Fruit fly (Drosophila melanogaster) whole organism, adult: ENCODE measurements around the gene CG1647.

ENCODE experiments used
- CG11617 ChIP-seq: fragments of 200-800 bp; sonication (Bioruptor generic); optimal IDR thresholded peaks from 2 replicates; lab custom pipeline; 2017; ENCODE audit warnings: mild to moderate bottlenecking, missing biosample characterization, missing genetic modification reagents, missing genetic modification characterization
- CG12768 ChIP-seq: fragments of 200-800 bp; sonication (Bioruptor generic); optimal IDR thresholded peaks from 2 replicates; lab custom pipeline; 2017; ENCODE audit warnings: missing biosample characterization, missing genetic modification characterization, mild to moderate bottlenecking, moderate library complexity, missing genetic modification reagents
- CG14711 ChIP-seq: fragments of 200-800 bp; sonication (Bioruptor generic); optimal IDR thresholded peaks from 2 replicates; lab custom pipeline; 2018; ENCODE audit warnings: missing biosample characterization, mild to moderate bottlenecking, missing genetic modification characterization, moderate library complexity
- CG1620 ChIP-seq: fragments of 200-800 bp; sonication (Bioruptor generic); optimal IDR thresholded peaks from 2 replicates; lab custom pipeline; 2016; ENCODE audit warnings: missing biosample characterization, missing genetic modification characterization
- CG33017 ChIP-seq: fragments of 200-800 bp; sonication (Bioruptor generic); optimal IDR thresholded peaks from 2 replicates; lab custom pipeline; 2018; ENCODE audit warnings: missing biosample characterization, mild to moderate bottlenecking, missing genetic modification characterization, moderate library complexity
- CG5204 ChIP-seq: fragments of 200-800 bp; sonication (Bioruptor generic); optimal IDR thresholded peaks from 2 replicates; lab custom pipeline; 2016; ENCODE audit warnings: missing biosample characterization, missing genetic modification characterization
- CG7045 ChIP-seq: fragments of 200-800 bp; sonication (Bioruptor generic); optimal IDR thresholded peaks from 2 replicates; lab custom pipeline; 2017; ENCODE audit warnings: missing biosample characterization, mild to moderate bottlenecking, missing genetic modification characterization
- CG7101 ChIP-seq: fragments of 200-800 bp; sonication (Bioruptor generic); optimal IDR thresholded peaks from 2 replicates; lab custom pipeline; 2018; ENCODE audit warnings: missing biosample characterization, mild to moderate bottlenecking, missing genetic modification characterization, moderate library complexity
- Clk ChIP-seq: fragments of 200-800 bp; sonication (Bioruptor generic); optimal IDR thresholded peaks from 2 replicates; lab custom pipeline; 2017; ENCODE audit warnings: missing biosample characterization, missing genetic modification characterization
- Crg-1 ChIP-seq: fragments of 200-800 bp; sonication (Bioruptor generic); optimal IDR thresholded peaks from 2 replicates; lab custom pipeline; 2016; ENCODE audit warnings: missing biosample characterization, missing genetic modification characterization
- Hr96 ChIP-seq: fragments of 200-800 bp; sonication (Bioruptor generic); optimal IDR thresholded peaks from 2 replicates; lab custom pipeline; 2016; ENCODE audit warnings: missing biosample characterization, missing genetic modification characterization
- Mnt ChIP-seq: fragments of 200-800 bp; sonication (Bioruptor generic); optimal IDR thresholded peaks from 2 replicates; lab custom pipeline; 2016; ENCODE audit warnings: missing biosample characterization, mild to moderate bottlenecking, missing genetic modification characterization
- bab1 ChIP-seq: fragments of 200-800 bp; sonication (Bioruptor generic); optimal IDR thresholded peaks from 3 replicates; lab custom pipeline; 2019; ENCODE audit warnings: missing biosample characterization, mild to moderate bottlenecking, missing genetic modification characterization, moderate library complexity
- cic ChIP-seq: fragments of 200-800 bp; sonication (Bioruptor generic); optimal IDR thresholded peaks from 2 replicates; lab custom pipeline; 2017; ENCODE audit warnings: missing biosample characterization, mild to moderate bottlenecking, missing genetic modification characterization, moderate library complexity
- cnc ChIP-seq, 2 experiments: fragments of >200 bp; optimal IDR thresholded peaks; 2 replicates each; lab custom pipeline; 2017
- kay ChIP-seq: fragments of 200-800 bp; sonication (Bioruptor generic); peaks from one replicate; lab custom pipeline; 2016; ENCODE audit warnings: missing biosample characterization, missing genetic modification characterization, borderline replicate concordance
- ovo ChIP-seq: fragments of 200-800 bp; sonication (Bioruptor generic); optimal IDR thresholded peaks from 2 replicates; lab custom pipeline; 2016; ENCODE audit warnings: missing biosample characterization, missing genetic modification characterization
- pad ChIP-seq: fragments of 200-800 bp; sonication (Bioruptor generic); optimal IDR thresholded peaks from 3 replicates; lab custom pipeline; 2017; ENCODE audit warnings: missing biosample characterization, missing genetic modification characterization, mild to moderate bottlenecking, moderate library complexity, missing genetic modification reagents
- tj ChIP-seq: fragments of 200-800 bp; sonication (Bioruptor generic); optimal IDR thresholded peaks from 3 replicates; lab custom pipeline; 2017; ENCODE audit warnings: missing biosample characterization, mild to moderate bottlenecking, missing genetic modification characterization, moderate library complexity
- toe ChIP-seq: fragments of 200-800 bp; sonication (Bioruptor generic); optimal IDR thresholded peaks from 2 replicates; lab custom pipeline; 2016; ENCODE audit warnings: missing biosample characterization, missing genetic modification characterization

Gene CG1647

dm6 chr3R:28851530-28851929 lies 31.5 kb downstream of the CG1647 start:
- TF ChIP-seq CG14711 (no peak), toe (GFP tag; lab: Kevin White, UChicago) (no peak), CG7045 (GFP tag; lab: Kevin White, UChicago) (no peak), CG33017 (tag; lab: Kevin White, UChicago) (no peak), Crg-1 (GFP tag; lab: Kevin White, UChicago) (no peak), cic (GFP tag; lab: Kevin White, UChicago) (no peak), pad (no peak), CG1620 (GFP tag; lab: Kevin White, UChicago) (no peak), CG5204 (GFP tag; lab: Kevin White, UChicago) (no peak), bab1 (GFP tag; lab: Kevin White, UChicago) (no peak), Hr96 (GFP tag; lab: Kevin White, UChicago) (no peak), Clk (GFP tag; lab: Kevin White, UChicago) (no peak), tj (GFP tag; lab: Kevin White, UChicago) (no peak), kay (GFP tag; lab: Kevin White, UChicago) (no peak), CG11617 (GFP tag; lab: Kevin White, UChicago) (no peak), cnc (optimal IDR thresholded peaks at IDR 0.05; lab: Kevin White, UChicago) (no peak)

dm6 chr3R:28851966-28852377 lies 32.0 kb downstream of the CG1647 start:
- TF ChIP-seq CG5204 (GFP tag; lab: Kevin White, UChicago) (no peak), Clk (GFP tag; lab: Kevin White, UChicago) (no peak), bab1 (GFP tag; lab: Kevin White, UChicago) (no peak), cnc (optimal IDR thresholded peaks at IDR 0.05; lab: Kevin White, UChicago) (no peak), Crg-1 (GFP tag; lab: Kevin White, UChicago) (no peak), ovo (no peak), kay (GFP tag; lab: Kevin White, UChicago) (no peak), CG7045 (GFP tag; lab: Kevin White, UChicago) (no peak), Hr96 (GFP tag; lab: Kevin White, UChicago) (no peak), cic (GFP tag; lab: Kevin White, UChicago) (no peak), pad (no peak), CG1620 (GFP tag; lab: Kevin White, UChicago) (no peak), CG12768 (GFP tag; lab: Kevin White, UChicago) (no peak), toe (GFP tag; lab: Kevin White, UChicago) (no peak), CG7101 (tag; lab: Kevin White, UChicago) (no peak), Mnt (no peak), CG11617 (GFP tag; lab: Kevin White, UChicago) (no peak), CG33017 (tag; lab: Kevin White, UChicago) (no peak), tj (GFP tag; lab: Kevin White, UChicago) (no peak), CG14711 (no peak)

dm6 chr3R:28856140-28856539 lies 36.1 kb downstream of the CG1647 start:
- TF ChIP-seq tj (GFP tag; lab: Kevin White, UChicago): no peak

- TF ChIP-seq pad: no peak
- TF ChIP-seq tj (GFP tag; lab: Kevin White, UChicago): peak; percentile 92
These were observed 36.8 kb downstream of the CG1647 start for dm6 chr3R:28856829-28857228.

- TF ChIP-seq kay (GFP tag; lab: Kevin White, UChicago) (no peak), tj (GFP tag; lab: Kevin White, UChicago) (no peak), toe (GFP tag; lab: Kevin White, UChicago) (no peak), CG11617 (GFP tag; lab: Kevin White, UChicago) (no peak), CG12768 (GFP tag; lab: Kevin White, UChicago) (no peak), Crg-1 (GFP tag; lab: Kevin White, UChicago) (no peak), bab1 (GFP tag; lab: Kevin White, UChicago) (no peak), CG33017 (tag; lab: Kevin White, UChicago) (no peak), pad (no peak), CG7101 (tag; lab: Kevin White, UChicago) (no peak), ovo (no peak), CG5204 (GFP tag; lab: Kevin White, UChicago) (no peak), CG14711 (no peak), CG1620 (GFP tag; lab: Kevin White, UChicago) (no peak)
These were observed 37.4 kb downstream of the CG1647 start for dm6 chr3R:28857287-28858024.

dm6 chr3R:28858241-28858647 lies 38.2 kb downstream of the CG1647 start:
- TF ChIP-seq cnc (optimal IDR thresholded peaks at IDR 0.05; lab: Kevin White, UChicago) (no peak), CG1620 (GFP tag; lab: Kevin White, UChicago) (no peak), CG7101 (tag; lab: Kevin White, UChicago) (no peak), kay (GFP tag; lab: Kevin White, UChicago) (no peak), bab1 (GFP tag; lab: Kevin White, UChicago) (no peak), ovo (no peak), Crg-1 (GFP tag; lab: Kevin White, UChicago) (no peak), tj (GFP tag; lab: Kevin White, UChicago) (peak; percentile 27)
